Fruit fly (Drosophila melanogaster): Measurements from ENCODE around the gene CG34284.

CG34284 gene

dm6 chr3R:18923208-18923761, 20.6 kb upstream of the CG34284 start:
- peak; percentile 67 to 72 for TF ChIP-seq dl (GFP tag; optimal IDR thresholded peaks at IDR 0.05; ENCODE audit: insufficient read depth in 1 of 2, partially characterized antibody in 2 of 2)
- peak; percentile 6 for TF ChIP-seq sage (GFP tag; optimal IDR thresholded peaks at IDR 0.05)
- TF ChIP-seq OdsH (GFP tag; optimal IDR thresholded peaks at IDR 0.05) = no peak
- TF ChIP-seq Hr83 (GFP tag; optimal IDR thresholded peaks at IDR 0.05; ENCODE audit: poor library complexity, severe bottlenecking) = peak; percentile 89
- TF ChIP-seq dmrt93B (GFP tag; optimal IDR thresholded peaks at IDR 0.05) = no peak
- TF ChIP-seq fru (GFP tag; optimal IDR thresholded peaks at IDR 0.05) = peak; percentile 6
- TF ChIP-seq rgr (GFP tag; optimal IDR thresholded peaks at IDR 0.05) = peak; percentile 54
- TF ChIP-seq Jra (GFP tag; optimal IDR thresholded peaks at IDR 0.05) = peak; percentile 33
- no peak for TF ChIP-seq Mio (GFP tag; optimal IDR thresholded peaks at IDR 0.05)
- TF ChIP-seq Dif (GFP tag; optimal IDR thresholded peaks at IDR 0.05; ENCODE audit: partially characterized antibody) = peak; percentile 35
- peak; percentile 34 for TF ChIP-seq jim (GFP tag; optimal IDR thresholded peaks at IDR 0.05)
- peak; percentile 66 for TF ChIP-seq brk (GFP tag; optimal IDR thresholded peaks at IDR 0.05)
- no peak for TF ChIP-seq Sp1 (GFP tag; optimal IDR thresholded peaks at IDR 0.05)
- TF ChIP-seq pan (optimal IDR thresholded peaks at IDR 0.05) = no peak
- no peak for TF ChIP-seq usp (GFP tag; optimal IDR thresholded peaks at IDR 0.05)
- peak; percentile 33 for TF ChIP-seq h (GFP tag; optimal IDR thresholded peaks at IDR 0.05)
- TF ChIP-seq GATAd (GFP tag; optimal IDR thresholded peaks at IDR 0.05) = no peak
- TF ChIP-seq tai (GFP tag; optimal IDR thresholded peaks at IDR 0.05) = peak; percentile 66
- TF ChIP-seq N (GFP tag; optimal IDR thresholded peaks at IDR 0.05) = no peak
- no peak for TF ChIP-seq dsf (GFP tag; optimal IDR thresholded peaks at IDR 0.05; ENCODE audit: borderline replicate concordance)
- peak; percentile 44 for TF ChIP-seq Hnf4 (GFP tag; optimal IDR thresholded peaks at IDR 0.05)
- TF ChIP-seq Rel (GFP tag; optimal IDR thresholded peaks at IDR 0.05) = no peak
- no peak for TF ChIP-seq Rel (tag; optimal IDR thresholded peaks at IDR 0.05)
- TF ChIP-seq psq (GFP tag; optimal IDR thresholded peaks at IDR 0.05) = no peak
- peak in 1 of 2 experiments; percentile 17 for TF ChIP-seq foxo (GFP tag; optimal IDR thresholded peaks at IDR 0.05)
- TF ChIP-seq CG9705 (GFP tag; optimal IDR thresholded peaks at IDR 0.05) = no peak
- no peak for TF ChIP-seq Hr78 (GFP tag; optimal IDR thresholded peaks at IDR 0.05)
- TF ChIP-seq woc (GFP tag; optimal IDR thresholded peaks at IDR 0.05) = peak; percentile 10
- TF ChIP-seq Vsx2 (GFP tag; optimal IDR thresholded peaks at IDR 0.05; ENCODE audit: partially characterized antibody) = no peak
- no peak for TF ChIP-seq lola (GFP tag; optimal IDR thresholded peaks at IDR 0.05)
- no peak for TF ChIP-seq ey (GFP tag; optimal IDR thresholded peaks at IDR 0.05)
- TF ChIP-seq CG32264 (GFP tag; optimal IDR thresholded peaks at IDR 0.05) = no peak
- no peak for TF ChIP-seq Myc (optimal IDR thresholded peaks at IDR 0.05)
- TF ChIP-seq Abd-B (GFP tag; optimal IDR thresholded peaks at IDR 0.05) = no peak
- TF ChIP-seq Dfd (GFP tag; optimal IDR thresholded peaks at IDR 0.05) = no peak
- peak; percentile 67 for TF ChIP-seq CrebA (GFP tag; optimal IDR thresholded peaks at IDR 0.05; ENCODE audit: borderline replicate concordance)
- no peak for TF ChIP-seq HLH106 (tag; optimal IDR thresholded peaks at IDR 0.05)
- TF ChIP-seq sv (GFP tag; optimal IDR thresholded peaks at IDR 0.05) = no peak
- no peak for TF ChIP-seq br (GFP tag; optimal IDR thresholded peaks at IDR 0.05)

- TF ChIP-seq sage (GFP tag; optimal IDR thresholded peaks at IDR 0.05) (no peak), Jra (GFP tag; optimal IDR thresholded peaks at IDR 0.05) (peak; percentile 21), Hnf4 (GFP tag; optimal IDR thresholded peaks at IDR 0.05) (no peak), Myc (optimal IDR thresholded peaks at IDR 0.05) (no peak), HLH106 (tag; optimal IDR thresholded peaks at IDR 0.05) (no peak), Sp1 (GFP tag; optimal IDR thresholded peaks at IDR 0.05) (peak; percentile 12), usp (GFP tag; optimal IDR thresholded peaks at IDR 0.05) (no peak), Hr78 (GFP tag; optimal IDR thresholded peaks at IDR 0.05) (no peak), CG32264 (GFP tag; optimal IDR thresholded peaks at IDR 0.05) (no peak), lola (GFP tag; optimal IDR thresholded peaks at IDR 0.05) (no peak), Dfd (GFP tag; optimal IDR thresholded peaks at IDR 0.05) (no peak), sv (GFP tag; optimal IDR thresholded peaks at IDR 0.05) (no peak), br (GFP tag; optimal IDR thresholded peaks at IDR 0.05) (peak; percentile 24), OdsH (GFP tag; optimal IDR thresholded peaks at IDR 0.05) (no peak), ey (GFP tag; optimal IDR thresholded peaks at IDR 0.05) (no peak), CG9705 (GFP tag; optimal IDR thresholded peaks at IDR 0.05) (no peak), Abd-B (GFP tag; optimal IDR thresholded peaks at IDR 0.05) (no peak), tai (GFP tag; optimal IDR thresholded peaks at IDR 0.05) (no peak), brk (GFP tag; optimal IDR thresholded peaks at IDR 0.05) (peak; percentile 28), rgr (GFP tag; optimal IDR thresholded peaks at IDR 0.05) (no peak), Mio (GFP tag; optimal IDR thresholded peaks at IDR 0.05) (no peak), foxo (GFP tag; optimal IDR thresholded peaks at IDR 0.05) (no peak), dl (GFP tag; optimal IDR thresholded peaks at IDR 0.05; ENCODE audit: insufficient read depth in 1 of 2, partially characterized antibody in 2 of 2) (peak in 1 of 2 experiments; percentile 38), dmrt93B (GFP tag; optimal IDR thresholded peaks at IDR 0.05) (no peak), fru (GFP tag; optimal IDR thresholded peaks at IDR 0.05) (no peak), Rel (GFP tag; optimal IDR thresholded peaks at IDR 0.05) (no peak), Rel (tag; optimal IDR thresholded peaks at IDR 0.05) (peak; percentile 99), Vsx2 (GFP tag; optimal IDR thresholded peaks at IDR 0.05; ENCODE audit: partially characterized antibody) (peak; percentile 35), jim (GFP tag; optimal IDR thresholded peaks at IDR 0.05) (no peak), woc (GFP tag; optimal IDR thresholded peaks at IDR 0.05) (no peak), N (GFP tag; optimal IDR thresholded peaks at IDR 0.05) (no peak), GATAd (GFP tag; optimal IDR thresholded peaks at IDR 0.05) (no peak), dsf (GFP tag; optimal IDR thresholded peaks at IDR 0.05; ENCODE audit: borderline replicate concordance) (no peak), h (GFP tag; optimal IDR thresholded peaks at IDR 0.05) (peak; percentile 97), psq (GFP tag; optimal IDR thresholded peaks at IDR 0.05) (no peak), CrebA (GFP tag; optimal IDR thresholded peaks at IDR 0.05; ENCODE audit: borderline replicate concordance) (peak; percentile 55), Hr83 (GFP tag; optimal IDR thresholded peaks at IDR 0.05; ENCODE audit: poor library complexity, severe bottlenecking) (no peak), Dif (GFP tag; optimal IDR thresholded peaks at IDR 0.05; ENCODE audit: partially characterized antibody) (no peak), pan (optimal IDR thresholded peaks at IDR 0.05) (no peak)
These were observed 16.2 kb upstream of the CG34284 start for dm6 chr3R:18918872-18919339.
